Fruit fly (Drosophila melanogaster): ENCODE data around the gene CG6428.

dm6 chrX:4010179-4010578 is 41.7 kb upstream of the CG6428 start:
- TF ChIP-seq bab1 (GFP tag; optimal IDR thresholded peaks at IDR 0.05): no peak
- TF ChIP-seq CG14711 (tag; optimal IDR thresholded peaks at IDR 0.05): no peak
- no peak for TF ChIP-seq ovo (GFP tag; optimal IDR thresholded peaks at IDR 0.05)
- TF ChIP-seq CG11617 (GFP tag; optimal IDR thresholded peaks at IDR 0.05): no peak
- TF ChIP-seq CG33017 (tag; optimal IDR thresholded peaks at IDR 0.05): no peak
- no peak for TF ChIP-seq cic (GFP tag; optimal IDR thresholded peaks at IDR 0.05)
- TF ChIP-seq Crg-1 (GFP tag; optimal IDR thresholded peaks at IDR 0.05): no peak
- TF ChIP-seq pad (GFP tag; optimal IDR thresholded peaks at IDR 0.05): no peak
- TF ChIP-seq CG12768 (GFP tag; optimal IDR thresholded peaks at IDR 0.05): no peak
- no peak for TF ChIP-seq kay (GFP tag; ENCODE audit: borderline replicate concordance)
